Fruit fly (Drosophila melanogaster) Kc167 (cell line): ENCODE results near the gene CG14507.

Experiments
- Myc ChIP-seq: fragments of >200 bp; optimal IDR thresholded peaks from 2 replicates; lab custom pipeline; 2017; ENCODE audit warnings: missing external identifiers
- Sin3A ChIP-seq: fragments of >200 bp; optimal IDR thresholded peaks from 2 replicates; lab custom pipeline; 2018; ENCODE audit warnings: missing external identifiers
- insv ChIP-seq: fragments of >200 bp; optimal IDR thresholded peaks from 3 replicates; lab custom pipeline; 2018; ENCODE audit warnings: missing external identifiers
- psq ChIP-seq: fragments of >200 bp; optimal IDR thresholded peaks from 2 replicates; lab custom pipeline; 2017; ENCODE audit warnings: missing external identifiers
- ttk ChIP-seq: sonication (Bioruptor generic); optimal IDR thresholded peaks from 2 replicates; lab custom pipeline; 2017; ENCODE audit warnings: missing external identifiers

- TF ChIP-seq insv (no peak), Myc (no peak), ttk (lab: Kevin White, UChicago) (no peak), Sin3A (lab: Kevin White, UChicago) (no peak), psq (lab: Kevin White, UChicago) (no peak)
Observed at dm6 chr3R:29266607-29267006, 39.1 kb upstream of the CG14507 start.
